Fruit fly (Drosophila melanogaster): ENCODE data around the gene glo.

The glo gene

DNA sequence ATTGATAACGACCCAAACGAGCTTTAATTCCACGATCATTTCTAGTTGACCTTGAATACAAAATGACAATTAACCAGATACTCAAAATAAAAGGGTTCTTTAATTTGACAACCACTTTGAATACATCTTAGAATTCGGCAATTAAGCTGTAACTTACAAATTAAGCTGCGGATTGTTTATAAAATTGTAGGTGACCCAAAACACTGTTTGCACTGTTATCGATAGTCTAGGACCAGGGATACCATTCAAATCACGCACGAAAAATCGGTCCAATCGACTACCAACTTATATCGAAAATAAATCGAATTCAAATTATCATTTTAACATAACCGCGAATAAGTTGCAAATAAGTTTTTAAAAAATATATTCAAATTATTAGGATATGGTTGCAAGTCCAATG, 3.0 kb upstream of the glo start, which contains the start of gene Kyat (continued):
- TF ChIP-seq org-1 (GFP tag; optimal IDR thresholded peaks at IDR 0.05) (no peak), CG10321 (GFP tag; IDR thresholded peaks at IDR 0.05) (no peak), dmrt11E (tag; optimal IDR thresholded peaks at IDR 0.05) (no peak), stc (GFP tag; IDR thresholded peaks at IDR 0.05) (no peak), slou (GFP tag; optimal IDR thresholded peaks at IDR 0.05) (no peak), stwl (tag; optimal IDR thresholded peaks at IDR 0.05) (peak; percentile 81), ara (GFP tag; IDR thresholded peaks at IDR 0.05) (no peak), CG13775 (GFP tag; optimal IDR thresholded peaks at IDR 0.05) (no peak), CG12391 (tag; optimal IDR thresholded peaks at IDR 0.05) (peak; percentile 41), CG3995 (GFP tag; optimal IDR thresholded peaks at IDR 0.05) (peak; percentile 83), CG17361 (GFP tag; IDR thresholded peaks at IDR 0.05) (no peak), zen (tag; optimal IDR thresholded peaks at IDR 0.05) (peak; percentile 13), CG17186 (GFP tag; optimal IDR thresholded peaks at IDR 0.05) (peak; percentile 4), chm (GFP tag; IDR thresholded peaks at IDR 0.05) (no peak), vnd (GFP tag; IDR thresholded peaks at IDR 0.05; ENCODE audit: partially characterized antibody) (peak; percentile 96), nmo (GFP tag; optimal IDR thresholded peaks at IDR 0.05) (peak; percentile 33), her (GFP tag; optimal IDR thresholded peaks at IDR 0.05) (no peak), E2f2 (GFP tag; IDR thresholded peaks at IDR 0.05) (peak; percentile 95), CG12659 (GFP tag; optimal IDR thresholded peaks at IDR 0.05) (peak; percentile 59), CG17829 (tag; optimal IDR thresholded peaks at IDR 0.05) (peak; percentile 43), crp (GFP tag; optimal IDR thresholded peaks at IDR 0.05) (peak in 1 of 2 experiments; percentile 55), CG6254 (GFP tag; optimal IDR thresholded peaks at IDR 0.05) (no peak), CG4617 (GFP tag; optimal IDR thresholded peaks at IDR 0.05; ENCODE audit: borderline replicate concordance) (peak; percentile 75), CoRest (tag; optimal IDR thresholded peaks at IDR 0.05) (peak; percentile 33), cg (GFP tag; optimal IDR thresholded peaks at IDR 0.05) (peak; percentile 29), dpn (GFP tag; optimal IDR thresholded peaks at IDR 0.05) (peak; percentile 2 to 17), CG2116 (GFP tag; optimal IDR thresholded peaks at IDR 0.05) (peak; percentile 93), CG32767 (GFP tag; IDR thresholded peaks at IDR 0.05) (no peak), CG11247 (GFP tag; IDR thresholded peaks at IDR 0.05) (no peak), CG6683 (GFP tag; optimal IDR thresholded peaks at IDR 0.05) (no peak), Dp (GFP tag; optimal IDR thresholded peaks at IDR 0.05) (peak; percentile 96), Med (GFP tag) (peak; percentile 79), pita (GFP tag; optimal IDR thresholded peaks at IDR 0.05) (no peak), D (optimal IDR thresholded peaks at IDR 0.05) (no peak), D (GFP tag; optimal IDR thresholded peaks at IDR 0.05) (no peak), Bteb2 (GFP tag; optimal IDR thresholded peaks at IDR 0.05) (no peak), Xrp1 (GFP tag; IDR thresholded peaks at IDR 0.05) (no peak), CG2712 (tag; optimal IDR thresholded peaks at IDR 0.05) (peak; percentile 42), HLH4C (GFP tag; IDR thresholded peaks at IDR 0.05; ENCODE audit: partially characterized antibody) (peak; percentile 97), CG31365 (tag; optimal IDR thresholded peaks at IDR 0.05) (no peak), Dref (GFP tag; IDR thresholded peaks at IDR 0.05) (peak; percentile 99), zen2 (GFP tag; IDR thresholded peaks at IDR 0.05; ENCODE audit: partially characterized antibody) (peak; percentile 98), H15 (GFP tag; IDR thresholded peaks at IDR 0.05) (no peak), ATbp (GFP tag; optimal IDR thresholded peaks at IDR 0.05) (no peak), CG31441 (GFP tag; IDR thresholded peaks at IDR 0.05) (no peak), C15 (GFP tag; IDR thresholded peaks at IDR 0.05) (no peak), CG13123 (GFP tag; optimal IDR thresholded peaks at IDR 0.05) (no peak), ERR (GFP tag; optimal IDR thresholded peaks at IDR 0.05) (peak; percentile 42), tna (GFP tag; IDR thresholded peaks at IDR 0.05; ENCODE audit: partially characterized antibody) (peak; percentile 96), Meics (GFP tag; optimal IDR thresholded peaks at IDR 0.05) (no peak), CG14860 (GFP tag; IDR thresholded peaks at IDR 0.05; ENCODE audit: partially characterized antibody) (peak; percentile 93)
